Fruit fly (Drosophila melanogaster): ENCODE measurements around the gene Hel89B.

Hel89B gene

dm6 chr3R:15927172-15927571, 45.9 kb upstream of the Hel89B start (continued):
- TF ChIP-seq CG10959 (GFP tag; IDR thresholded peaks at IDR 0.05) = no peak
- TF ChIP-seq NC2β (GFP tag; optimal IDR thresholded peaks at IDR 0.05) = no peak
- TF ChIP-seq dan (GFP tag; IDR thresholded peaks at IDR 0.05) = no peak
- no peak for TF ChIP-seq Fer2 (tag; optimal IDR thresholded peaks at IDR 0.05)
- TF ChIP-seq CG32772 (GFP tag; IDR thresholded peaks at IDR 0.05) = no peak
- no peak for TF ChIP-seq CG13894 (tag; optimal IDR thresholded peaks at IDR 0.05)
- TF ChIP-seq tap (tag; optimal IDR thresholded peaks at IDR 0.05) = peak; percentile 12
- TF ChIP-seq Oaz (GFP tag; IDR thresholded peaks at IDR 0.05) = peak; percentile 54; the same call in 1 of the 2 replicates
- peak in 1 of 2 experiments; percentile 6 for TF ChIP-seq Eip74EF (GFP tag; optimal IDR thresholded peaks at IDR 0.05)
- TF ChIP-seq ci (GFP tag; IDR thresholded peaks at IDR 0.05) = no peak
- TF ChIP-seq Taf1 (GFP tag; IDR thresholded peaks at IDR 0.05) = no peak
- TF ChIP-seq run (tag; optimal IDR thresholded peaks at IDR 0.05) = peak; percentile 3
- no peak for TF ChIP-seq dmrt11E (tag; optimal IDR thresholded peaks at IDR 0.05)
- no peak for TF ChIP-seq pho (GFP tag; optimal IDR thresholded peaks at IDR 0.05)
- peak; percentile 38 for TF ChIP-seq CG12391 (tag; optimal IDR thresholded peaks at IDR 0.05)
- peak; percentile 34 for TF ChIP-seq lab (GFP tag; optimal IDR thresholded peaks at IDR 0.05)
- no peak for TF ChIP-seq D19B (GFP tag; optimal IDR thresholded peaks at IDR 0.05)
- TF ChIP-seq CG3847 (GFP tag; IDR thresholded peaks at IDR 0.05) = 0 out of 2 replicates have a peak, but pooled peaks have one; percentile 28
- no peak for TF ChIP-seq CG14667 (GFP tag; IDR thresholded peaks at IDR 0.05)
- peak; percentile 19; the same call in 1 of the 3 replicates for TF ChIP-seq CG14050 (GFP tag; IDR thresholded peaks at IDR 0.05)
- TF ChIP-seq peb (GFP tag; IDR thresholded peaks at IDR 0.05) = no peak
- TF ChIP-seq Atf3 (GFP tag; optimal IDR thresholded peaks at IDR 0.05) = no peak
- TF ChIP-seq CG31365 (tag; optimal IDR thresholded peaks at IDR 0.05) = no peak
- TF ChIP-seq Bgb (GFP tag; IDR thresholded peaks at IDR 0.05; ENCODE audit: partially characterized antibody) = no peak
- TF ChIP-seq CG10431 (GFP tag; optimal IDR thresholded peaks at IDR 0.05) = no peak
- no peak for TF ChIP-seq bowl (GFP tag; IDR thresholded peaks at IDR 0.05)
- no peak for TF ChIP-seq CG11093 (GFP tag; IDR thresholded peaks at IDR 0.05)
- peak; percentile 5 for TF ChIP-seq CG17359 (tag; optimal IDR thresholded peaks at IDR 0.05)
- TF ChIP-seq CG32767 (GFP tag; IDR thresholded peaks at IDR 0.05) = no peak
- no peak for TF ChIP-seq crp (GFP tag; optimal IDR thresholded peaks at IDR 0.05)
- no peak for TF ChIP-seq CG42726 (GFP tag; IDR thresholded peaks at IDR 0.05; ENCODE audit: partially characterized antibody)
- TF ChIP-seq Lhr (GFP tag; optimal IDR thresholded peaks at IDR 0.05) = no peak
- no peak for TF ChIP-seq CG34422 (GFP tag; IDR thresholded peaks at IDR 0.05)
- TF ChIP-seq CG17328 (GFP tag; IDR thresholded peaks at IDR 0.05) = no peak
- TF ChIP-seq Max (GFP tag; optimal IDR thresholded peaks at IDR 0.05) = no peak
- TF ChIP-seq Ets97D (GFP tag; optimal IDR thresholded peaks at IDR 0.05) = no peak
- no peak for TF ChIP-seq CG5180 (GFP tag; optimal IDR thresholded peaks at IDR 0.05)
- TF ChIP-seq inv (GFP tag; IDR thresholded peaks at IDR 0.05; ENCODE audit: partially characterized antibody) = no peak
- TF ChIP-seq CG17829 (tag; optimal IDR thresholded peaks at IDR 0.05) = peak; percentile 12
- TF ChIP-seq tup (GFP tag; optimal IDR thresholded peaks at IDR 0.05) = no peak
- peak; percentile 41 for TF ChIP-seq CG8924 (tag; optimal IDR thresholded peaks at IDR 0.05)
- TF ChIP-seq fd64A (GFP tag; optimal IDR thresholded peaks at IDR 0.05) = no peak
- no peak for TF ChIP-seq MBD-R2 (GFP tag; IDR thresholded peaks at IDR 0.05)
- no peak for TF ChIP-seq stwl (tag; optimal IDR thresholded peaks at IDR 0.05)
- TF ChIP-seq ash1 (GFP tag; optimal IDR thresholded peaks at IDR 0.05) = no peak
- no peak; the same call in 1 of the 2 replicates for TF ChIP-seq ssp (GFP tag; IDR thresholded peaks at IDR 0.05)
- no peak for TF ChIP-seq CG6683 (GFP tag; optimal IDR thresholded peaks at IDR 0.05)
- peak; percentile 30 for TF ChIP-seq ind (GFP tag; optimal IDR thresholded peaks at IDR 0.05)
- no peak for TF ChIP-seq CG11085 (GFP tag; IDR thresholded peaks at IDR 0.05)
- TF ChIP-seq da (GFP tag; optimal IDR thresholded peaks at IDR 0.05) = no peak
- peak; percentile 41; the same call in 1 of the 3 replicates for TF ChIP-seq CG17361 (GFP tag; IDR thresholded peaks at IDR 0.05)
